Worm (Caenorhabditis elegans) whole organism, L2 larva: Measurements from ENCODE around the gene dcaf-13.
A peak's percentile ranks its signal among the peaks of the same experiment; 100 is the strongest.

ENCODE experiments used
- C34F6.9 ChIP-seq: fragments of 150-350 bp; optimal IDR thresholded peaks from 2 replicates; lab custom pipeline; 2014; ENCODE audit warnings: missing biosample characterization, missing genetic modification characterization
- F13H6.1 ChIP-seq: sonication (generic microtip); optimal IDR thresholded peaks from 2 replicates; lab custom pipeline; 2016; ENCODE audit warnings: missing genetic modification characterization, missing compliant biosample characterization
- R02D3.7 ChIP-seq: fragments of 150-350 bp; optimal IDR thresholded peaks from 2 replicates; lab custom pipeline; 2014; ENCODE audit warnings: missing biosample characterization, missing genetic modification characterization
- Y55F3AM.14 ChIP-seq: fragments of 200-800 bp; sonication (Bioruptor generic); optimal IDR thresholded peaks from 2 replicates; lab custom pipeline; 2018; ENCODE audit warnings: mild to moderate bottlenecking, missing genetic modification characterization, missing compliant biosample characterization
- alr-1 ChIP-seq: fragments of 150-350 bp; optimal IDR thresholded peaks from 2 replicates; lab custom pipeline; 2014; ENCODE audit warnings: missing biosample characterization, missing genetic modification characterization
- aly-2 ChIP-seq: fragments of 150-350 bp; optimal IDR thresholded peaks from 2 replicates; lab custom pipeline; 2014; ENCODE audit warnings: missing biosample characterization, missing genetic modification characterization
- ama-1 ChIP-seq: fragments of 150-350 bp; optimal IDR thresholded peaks from 2 replicates; lab custom pipeline; 2018; ENCODE audit warnings: inconsistent platforms
- blmp-1 ChIP-seq: sonication (generic microtip); optimal IDR thresholded peaks from 2 replicates; lab custom pipeline; 2017; ENCODE audit warnings: missing genetic modification characterization, mild to moderate bottlenecking, missing compliant biosample characterization, antibody characterized with exemption, moderate library complexity; ENCODE audit not compliant: insufficient read depth
- ceh-82 ChIP-seq: fragments of 150-350 bp; optimal IDR thresholded peaks from 2 replicates; lab custom pipeline; 2014; ENCODE audit warnings: missing biosample characterization, missing genetic modification characterization
- elt-1 ChIP-seq: fragments of 150-350 bp; optimal IDR thresholded peaks from 2 replicates; lab custom pipeline; 2014; ENCODE audit warnings: missing biosample characterization, missing genetic modification characterization
- fos-1 ChIP-seq: fragments of 150-350 bp; optimal IDR thresholded peaks from 2 replicates; lab custom pipeline; 2014; ENCODE audit warnings: missing biosample characterization, missing genetic modification characterization
- gmeb-1 ChIP-seq: fragments of 150-350 bp; optimal IDR thresholded peaks from 2 replicates; lab custom pipeline; 2014; ENCODE audit warnings: missing biosample characterization, missing genetic modification characterization
- lin-11 ChIP-seq: fragments of 150-350 bp; sonication (generic microtip); optimal IDR thresholded peaks from 2 replicates; lab custom pipeline; 2014; ENCODE audit warnings: missing biosample characterization, missing genetic modification characterization, inconsistent platforms, mixed read lengths
- mab-5 ChIP-seq: fragments of 150-350 bp; optimal IDR thresholded peaks from 2 replicates; lab custom pipeline; 2014; ENCODE audit warnings: missing biosample characterization, missing genetic modification characterization
- mbf-1 ChIP-seq: sonication (generic microtip); optimal IDR thresholded peaks from 2 replicates; lab custom pipeline; 2017; ENCODE audit warnings: missing biosample characterization, missing genetic modification characterization
- mdl-1 ChIP-seq, 2 experiments: fragments of 150-350 bp in 1 of 2; sonication (generic microtip) in 1 of 2; optimal IDR thresholded peaks; 2 replicates each; lab custom pipeline; 2017; ENCODE audit warnings: missing biosample characterization in 2 of 2, missing genetic modification characterization in 2 of 2
- nhr-11 ChIP-seq: fragments of 150-350 bp; optimal IDR thresholded peaks from 2 replicates; lab custom pipeline; 2014; ENCODE audit warnings: missing biosample characterization, missing genetic modification characterization
- nhr-129 ChIP-seq: fragments of 150-350 bp; optimal IDR thresholded peaks from 2 replicates; lab custom pipeline; 2014; ENCODE audit warnings: missing biosample characterization, missing genetic modification characterization
- nhr-21 ChIP-seq: fragments of 150-350 bp; optimal IDR thresholded peaks from 2 replicates; lab custom pipeline; 2014; ENCODE audit warnings: missing biosample characterization, missing genetic modification characterization
- nhr-23 ChIP-seq: fragments of 150-350 bp; optimal IDR thresholded peaks from 2 replicates; lab custom pipeline; 2014; ENCODE audit warnings: missing biosample characterization, missing genetic modification reagents, missing genetic modification characterization
- nhr-237 ChIP-seq: fragments of 150-350 bp; optimal IDR thresholded peaks from 2 replicates; lab custom pipeline; 2014; ENCODE audit warnings: missing biosample characterization, missing genetic modification characterization
- nhr-25 ChIP-seq: fragments of 150-350 bp; sonication (generic microtip); optimal IDR thresholded peaks from 3 replicates; lab custom pipeline; 2014; ENCODE audit warnings: missing biosample characterization, missing genetic modification characterization
- nhr-6 ChIP-seq: fragments of 150-350 bp; optimal IDR thresholded peaks from 2 replicates; lab custom pipeline; 2014; ENCODE audit warnings: missing biosample characterization, missing genetic modification characterization
- nhr-77 ChIP-seq: fragments of 150-350 bp; optimal IDR thresholded peaks from 2 replicates; lab custom pipeline; 2014; ENCODE audit warnings: missing biosample characterization, missing genetic modification characterization
- peb-1 ChIP-seq: fragments of 150-350 bp; optimal IDR thresholded peaks from 2 replicates; lab custom pipeline; 2014; ENCODE audit warnings: missing biosample characterization, missing genetic modification characterization
- sem-4 ChIP-seq: fragments of 150-350 bp; optimal IDR thresholded peaks from 2 replicates; lab custom pipeline; 2014; ENCODE audit warnings: missing biosample characterization, missing genetic modification reagents, missing genetic modification characterization
- skn-1 ChIP-seq: sonication (generic microtip); optimal IDR thresholded peaks from 2 replicates; lab custom pipeline; 2017; ENCODE audit warnings: missing biosample characterization, missing genetic modification characterization
- sma-3 ChIP-seq: sonication (generic microtip); optimal IDR thresholded peaks from 2 replicates; lab custom pipeline; 2016; ENCODE audit warnings: missing genetic modification reagents, missing genetic modification characterization, missing compliant biosample characterization
- sma-9 ChIP-seq, 2 experiments: fragments of 150-350 bp in 1 of 2; sonication (generic microtip) in 1 of 2; optimal IDR thresholded peaks; 2 replicates each; lab custom pipeline; 2014 to 2016; ENCODE audit warnings: missing genetic modification characterization in 2 of 2, mild to moderate bottlenecking in 1 of 2, missing biosample characterization in 1 of 2, missing compliant biosample characterization in 1 of 2, missing genetic modification reagents in 1 of 2, moderate library complexity in 1 of 2
- unc-39 ChIP-seq: fragments of 150-350 bp; optimal IDR thresholded peaks from 2 replicates; lab custom pipeline; 2014; ENCODE audit warnings: missing biosample characterization, missing genetic modification characterization
- unc-55 ChIP-seq: fragments of 150-350 bp; sonication (generic microtip); optimal IDR thresholded peaks from 3 replicates; lab custom pipeline; 2014; ENCODE audit warnings: missing biosample characterization, missing genetic modification reagents, missing genetic modification characterization
- unc-62 ChIP-seq: fragments of 150-350 bp; optimal IDR thresholded peaks from 2 replicates; lab custom pipeline; 2014; ENCODE audit warnings: missing biosample characterization, missing genetic modification reagents, missing genetic modification characterization
- zag-1 ChIP-seq: fragments of 150-350 bp; optimal IDR thresholded peaks from 2 replicates; lab custom pipeline; 2014; ENCODE audit warnings: missing biosample characterization, missing genetic modification characterization
- ztf-1 ChIP-seq: fragments of 200-800 bp; sonication (Bioruptor generic); conservative IDR thresholded peaks from 2 replicates; pipeline ENCODE4 v1.3.6; 2022; ENCODE audit warnings: missing genetic modification characterization, missing compliant biosample characterization
- ztf-11 ChIP-seq: sonication (generic microtip); optimal IDR thresholded peaks from 2 replicates; lab custom pipeline; 2017; ENCODE audit warnings: missing biosample characterization, missing genetic modification characterization
- ztf-4 ChIP-seq: fragments of 150-350 bp; optimal IDR thresholded peaks from 2 replicates; lab custom pipeline; 2014; ENCODE audit warnings: missing biosample characterization, missing genetic modification characterization

Gene dcaf-13

ce11 chrII:4428121-4428520 is 3.4 kb upstream of the dcaf-13 start:
- no peak for TF ChIP-seq ztf-11 (tag; lab: Kevin White, UChicago)
- no peak for TF ChIP-seq ceh-82 (tag; lab: Kevin White, UChicago)
- no peak for TF ChIP-seq unc-62 (GFP tag; lab: Kevin White, UChicago)
- TF ChIP-seq Y55F3AM.14 (GFP tag; lab: Kevin White, UChicago): no peak
- TF ChIP-seq mab-5: no peak
- no peak for TF ChIP-seq mbf-1 (tag; lab: Kevin White, UChicago)
- TF ChIP-seq peb-1: no peak
- TF ChIP-seq ztf-1 (GFP tag; lab: Robert Waterston, UW): no peak
- TF ChIP-seq nhr-129 (tag; lab: Kevin White, UChicago): no peak
- TF ChIP-seq nhr-25: no peak

ce11 chrII:4419956-4420355 is 4.7 kb downstream of the dcaf-13 start, which contains the start of gene bpnt-1:
TSS of gene bpnt-1 (plus strand) at chrII:4420256.
- TF ChIP-seq sma-9 (GFP tag; optimal IDR thresholded peaks at IDR 0.05; lab: Kevin White, UChicago): peak; percentile 14
- no peak for TF ChIP-seq sma-9 (tag; optimal IDR thresholded peaks at IDR 0.05; lab: Kevin White, UChicago)
- TF ChIP-seq zag-1: no peak
- TF ChIP-seq C34F6.9 (tag; lab: Kevin White, UChicago): peak; percentile 12
- TF ChIP-seq lin-11 (tag; lab: Kevin White, UChicago): no peak
- peak; percentile 27 for TF ChIP-seq nhr-21 (tag; lab: Kevin White, UChicago)
- no peak for TF ChIP-seq unc-62 (GFP tag; lab: Kevin White, UChicago)
- TF ChIP-seq nhr-23: no peak
- no peak for TF ChIP-seq R02D3.7 (tag; lab: Kevin White, UChicago)

- TF ChIP-seq ztf-11 (tag; lab: Kevin White, UChicago) (no peak), elt-1 (tag; lab: Kevin White, UChicago) (no peak), mab-5 (no peak)
Observed at ce11 chrII:4417333-4417732, 7.4 kb downstream of the dcaf-13 start, which contains the start of gene sod-5. TSS of gene sod-5 (plus strand) at chrII:4417633.

ce11 chrII:4409650-4410049 is 15.1 kb downstream of the dcaf-13 start:
- no peak for TF ChIP-seq mbf-1 (tag; lab: Kevin White, UChicago)
- TF ChIP-seq ama-1 (lab: Kevin White, UChicago): no peak
- no peak for TF ChIP-seq ztf-1 (GFP tag; lab: Robert Waterston, UW)
- no peak for TF ChIP-seq nhr-25
- no peak for TF ChIP-seq aly-2 (tag; lab: Kevin White, UChicago)
- TF ChIP-seq elt-1 (tag; lab: Kevin White, UChicago): no peak
- no peak for TF ChIP-seq nhr-6 (tag; lab: Kevin White, UChicago)
- TF ChIP-seq mdl-1 (tag; optimal IDR thresholded peaks at IDR 0.05; lab: Kevin White, UChicago): no peak
- TF ChIP-seq sem-4 (tag; lab: Kevin White, UChicago): no peak
- no peak for TF ChIP-seq ztf-4 (tag; lab: Kevin White, UChicago)
- TF ChIP-seq blmp-1: no peak
- TF ChIP-seq nhr-11: no peak
- no peak for TF ChIP-seq nhr-237 (tag; lab: Kevin White, UChicago)
- no peak for TF ChIP-seq skn-1 (tag; lab: Kevin White, UChicago)
- TF ChIP-seq, all 48 proteins: peak for 0

ce11 chrII:4405358-4405757 is 19.3 kb downstream of the dcaf-13 start, which contains the start of gene ZK430.5:
TSS of gene ZK430.5 (plus strand) at chrII:4405658.
- no peak for TF ChIP-seq F13H6.1
- TF ChIP-seq unc-39 (tag; lab: Kevin White, UChicago): no peak
- no peak for TF ChIP-seq ama-1 (lab: Kevin White, UChicago)
- TF ChIP-seq nhr-77 (tag; lab: Kevin White, UChicago): no peak
- TF ChIP-seq aly-2 (tag; lab: Kevin White, UChicago): no peak
- TF ChIP-seq blmp-1: no peak
- TF ChIP-seq gmeb-1 (tag; lab: Kevin White, UChicago): no peak
- no peak for TF ChIP-seq fos-1 (tag; lab: Kevin White, UChicago)
- TF ChIP-seq nhr-21 (tag; lab: Kevin White, UChicago): no peak
- TF ChIP-seq sma-3: no peak
- no peak for TF ChIP-seq unc-55 (GFP tag; lab: Kevin White, UChicago)
- TF ChIP-seq C34F6.9 (tag; lab: Kevin White, UChicago): no peak
- no peak for TF ChIP-seq alr-1 (tag; lab: Kevin White, UChicago)
- TF ChIP-seq ceh-82 (tag; lab: Kevin White, UChicago): no peak
- no peak for TF ChIP-seq mdl-1 (tag; optimal IDR thresholded peaks at IDR 0.05; lab: Kevin White, UChicago)
- TF ChIP-seq zag-1: no peak
- TF ChIP-seq skn-1 (tag; lab: Kevin White, UChicago): no peak
- TF ChIP-seq ztf-1 (GFP tag; lab: Robert Waterston, UW): no peak
